Fruit fly (Drosophila melanogaster): ENCODE results near the gene CG13606.

CG13606 gene

dm6 chr3R:24141013-24141592 lies 31.3 kb upstream of the CG13606 start, which contains the start of gene Kal1 (continued):
- TF ChIP-seq CG12071 (GFP tag; optimal IDR thresholded peaks at IDR 0.05): peak; percentile 81
- 0 out of 4 replicates have a peak, but pooled peaks have one; percentile 44 for TF ChIP-seq Dll (GFP tag; IDR thresholded peaks at IDR 0.05; ENCODE audit: partially characterized antibody)
- TF ChIP-seq CG13123 (GFP tag; optimal IDR thresholded peaks at IDR 0.05): peak; percentile 72
- TF ChIP-seq CG11560 (tag; IDR thresholded peaks at IDR 0.05): peak; percentile 72; the same call in 2 of the 3 replicates
- peak; percentile 58 for TF ChIP-seq MBD-R2 (GFP tag; IDR thresholded peaks at IDR 0.05)
- TF ChIP-seq CG7786 (GFP tag; optimal IDR thresholded peaks at IDR 0.05): no peak
- TF ChIP-seq CG2116 (GFP tag; optimal IDR thresholded peaks at IDR 0.05): peak; percentile 65
- TF ChIP-seq scrt (GFP tag; optimal IDR thresholded peaks at IDR 0.05): peak; percentile 82
- TF ChIP-seq ci (GFP tag; IDR thresholded peaks at IDR 0.05): peak; percentile 98
- TF ChIP-seq nerfin-1 (tag; optimal IDR thresholded peaks at IDR 0.05): peak; percentile 91
- peak; percentile 84 for TF ChIP-seq CG4730 (GFP tag; IDR thresholded peaks at IDR 0.05)
- TF ChIP-seq ap (GFP tag; IDR thresholded peaks at IDR 0.05): peak; percentile 89
- no peak for TF ChIP-seq btn (GFP tag; optimal IDR thresholded peaks at IDR 0.05)
- TF ChIP-seq Ssrp (tag; optimal IDR thresholded peaks at IDR 0.05): peak; percentile 92
- TF ChIP-seq CG10267 (tag; optimal IDR thresholded peaks at IDR 0.05): peak; percentile 91
- TF ChIP-seq pum (GFP tag; optimal IDR thresholded peaks at IDR 0.05): peak; percentile 34
- peak in 1 of 3 experiments; percentile 90 for TF ChIP-seq Stat92E (GFP tag; optimal IDR thresholded peaks at IDR 0.05)
- TF ChIP-seq HLH54F (GFP tag; optimal IDR thresholded peaks at IDR 0.05): no peak
- peak; percentile 89 for TF ChIP-seq CG1024 (GFP tag; IDR thresholded peaks at IDR 0.05)
- TF ChIP-seq Hr39 (optimal IDR thresholded peaks at IDR 0.05): no peak
- TF ChIP-seq Xrp1 (GFP tag; IDR thresholded peaks at IDR 0.05): peak; percentile 97
- TF ChIP-seq CG15073 (GFP tag; optimal IDR thresholded peaks at IDR 0.05): no peak
- peak; percentile 97 for TF ChIP-seq so (GFP tag; IDR thresholded peaks at IDR 0.05)
- peak; percentile 86 for TF ChIP-seq Vsx1 (GFP tag; optimal IDR thresholded peaks at IDR 0.05)
- no peak for TF ChIP-seq CG3163 (GFP tag; optimal IDR thresholded peaks at IDR 0.05)
- peak; percentile 76 for TF ChIP-seq ssp (GFP tag; IDR thresholded peaks at IDR 0.05)
- peak; percentile 90 for TF ChIP-seq H15 (GFP tag; IDR thresholded peaks at IDR 0.05)
- peak; percentile 72 for TF ChIP-seq toy (GFP tag; IDR thresholded peaks at IDR 0.05)
- peak; percentile 87 for TF ChIP-seq CG32532 (GFP tag; IDR thresholded peaks at IDR 0.05)
- TF ChIP-seq CG7745 (tag; optimal IDR thresholded peaks at IDR 0.05): peak; percentile 32
- TF ChIP-seq CG4282 (GFP tag; optimal IDR thresholded peaks at IDR 0.05): no peak
- TF ChIP-seq dan (GFP tag; IDR thresholded peaks at IDR 0.05): peak; percentile 37; the same call in 1 of the 2 replicates
- TF ChIP-seq PHDP (tag; optimal IDR thresholded peaks at IDR 0.05): peak; percentile 96
- TF ChIP-seq Bdp1 (GFP tag; optimal IDR thresholded peaks at IDR 0.05): no peak
- peak; percentile 17 for TF ChIP-seq CG2120 (GFP tag; optimal IDR thresholded peaks at IDR 0.05)
- TF ChIP-seq sqz (GFP tag; optimal IDR thresholded peaks at IDR 0.05): peak; percentile 87
- TF ChIP-seq Lim3 (GFP tag; IDR thresholded peaks at IDR 0.05): peak; percentile 62
- TF ChIP-seq CG7928 (GFP tag; optimal IDR thresholded peaks at IDR 0.05): peak; percentile 18
- TF ChIP-seq her (GFP tag; optimal IDR thresholded peaks at IDR 0.05): no peak
- peak; percentile 50 for TF ChIP-seq CG7987 (GFP tag; optimal IDR thresholded peaks at IDR 0.05)
- peak; percentile 91 for TF ChIP-seq sens-2 (GFP tag; IDR thresholded peaks at IDR 0.05)
- no peak for TF ChIP-seq mam (GFP tag; optimal IDR thresholded peaks at IDR 0.05)
- TF ChIP-seq unc-4 (GFP tag; IDR thresholded peaks at IDR 0.05; ENCODE audit: partially characterized antibody): no peak
- peak; percentile 96 for TF ChIP-seq nmo (GFP tag; optimal IDR thresholded peaks at IDR 0.05)
- TF ChIP-seq D (optimal IDR thresholded peaks at IDR 0.05): no peak
- TF ChIP-seq D (GFP tag; optimal IDR thresholded peaks at IDR 0.05): peak; percentile 97
- no peak for TF ChIP-seq zf30C (GFP tag; optimal IDR thresholded peaks at IDR 0.05)
- TF ChIP-seq CG31388 (GFP tag; optimal IDR thresholded peaks at IDR 0.05): peak; percentile 58
- TF ChIP-seq zen (tag; optimal IDR thresholded peaks at IDR 0.05): peak; percentile 81
- no peak for TF ChIP-seq CG13624 (GFP tag; optimal IDR thresholded peaks at IDR 0.05)
- TF ChIP-seq sima (GFP tag; optimal IDR thresholded peaks at IDR 0.05): no peak

All from whole organism, embryonic.